Worm (Caenorhabditis elegans) whole organism, mixed stage, embryonic: Measurements from ENCODE around the gene scl-18.
A peak's percentile ranks its signal among the peaks of the same experiment; 100 is the strongest.

Experiments
- bed-3 ChIP-seq: fragments of 200-800 bp; sonication (Bioruptor generic); optimal IDR thresholded peaks from 3 replicates; lab custom pipeline; 2018; ENCODE audit warnings: mild to moderate bottlenecking, missing genetic modification characterization, moderate library complexity, missing compliant biosample characterization
- blmp-1 ChIP-seq: fragments of 150-350 bp; optimal IDR thresholded peaks from 2 replicates; lab custom pipeline; 2014; ENCODE audit warnings: missing biosample characterization, missing genetic modification characterization
- ceh-39 ChIP-seq: fragments of 150-350 bp; optimal IDR thresholded peaks from 2 replicates; lab custom pipeline; 2014; ENCODE audit warnings: missing biosample characterization, missing genetic modification characterization
- ceh-43 ChIP-seq: fragments of 200-800 bp; sonication (Bioruptor generic); optimal IDR thresholded peaks from 2 replicates; lab custom pipeline; 2018; ENCODE audit warnings: mild to moderate bottlenecking, missing genetic modification characterization, moderate library complexity, missing compliant biosample characterization
- ces-1 ChIP-seq: fragments of 150-350 bp; optimal IDR thresholded peaks from 2 replicates; lab custom pipeline; 2014; ENCODE audit warnings: missing biosample characterization, missing genetic modification reagents, missing genetic modification characterization
- cnd-1 ChIP-seq: fragments of 200-800 bp; sonication (Bioruptor generic); optimal IDR thresholded peaks from 2 replicates; lab custom pipeline; 2018; ENCODE audit warnings: mild to moderate bottlenecking, missing genetic modification characterization, missing compliant biosample characterization
- drap-1 ChIP-seq: fragments of 200-800 bp; sonication (Bioruptor generic); optimal IDR thresholded peaks from 3 replicates; lab custom pipeline; 2018; ENCODE audit warnings: mild to moderate bottlenecking, missing genetic modification characterization, missing compliant biosample characterization
- elt-1 ChIP-seq: sonication (generic microtip); optimal IDR thresholded peaks from 2 replicates; lab custom pipeline; 2017; ENCODE audit warnings: missing genetic modification characterization, mild to moderate bottlenecking, missing compliant biosample characterization, antibody characterized with exemption, moderate library complexity, borderline replicate concordance; ENCODE audit not compliant: insufficient read depth
- elt-3 ChIP-seq: fragments of 150-350 bp; optimal IDR thresholded peaks from 2 replicates; lab custom pipeline; 2014; ENCODE audit warnings: missing biosample characterization, missing genetic modification characterization
- flh-1 ChIP-seq: fragments of 200-800 bp; sonication (Bioruptor generic); optimal IDR thresholded peaks from 2 replicates; lab custom pipeline; 2018; ENCODE audit warnings: mild to moderate bottlenecking, missing genetic modification characterization, moderate library complexity, missing compliant biosample characterization
- hlh-1 ChIP-seq: fragments of 150-350 bp; optimal IDR thresholded peaks from 2 replicates; lab custom pipeline; 2014; ENCODE audit warnings: missing biosample characterization, missing genetic modification reagents, missing genetic modification characterization
- lin-13 ChIP-seq: fragments of 150-350 bp; optimal IDR thresholded peaks from 2 replicates; lab custom pipeline; 2014; ENCODE audit warnings: missing biosample characterization, missing genetic modification characterization
- lin-32 ChIP-seq: fragments of 200-800 bp; sonication (Bioruptor generic); optimal IDR thresholded peaks from 2 replicates; lab custom pipeline; 2018; ENCODE audit warnings: mild to moderate bottlenecking, missing genetic modification characterization, missing compliant biosample characterization
- mab-5 ChIP-seq: fragments of 150-350 bp; optimal IDR thresholded peaks from 2 replicates; lab custom pipeline; 2014; ENCODE audit warnings: missing biosample characterization, missing genetic modification characterization
- mls-2 ChIP-seq: sonication (generic microtip); optimal IDR thresholded peaks from 2 replicates; lab custom pipeline; 2016; ENCODE audit warnings: mild to moderate bottlenecking, missing genetic modification characterization, moderate library complexity, missing compliant biosample characterization
- nhr-2 ChIP-seq: fragments of 150-350 bp; optimal IDR thresholded peaks from 2 replicates; lab custom pipeline; 2014; ENCODE audit warnings: missing biosample characterization, missing genetic modification characterization
- nhr-237 ChIP-seq: fragments of 150-350 bp; optimal IDR thresholded peaks from 2 replicates; lab custom pipeline; 2014; ENCODE audit warnings: missing biosample characterization, missing genetic modification characterization
- nhr-28 ChIP-seq: fragments of 150-350 bp; optimal IDR thresholded peaks from 2 replicates; lab custom pipeline; 2014; ENCODE audit warnings: missing biosample characterization, missing genetic modification characterization
- sem-2 ChIP-seq: fragments of 200-800 bp; sonication (Bioruptor generic); optimal IDR thresholded peaks from 2 replicates; lab custom pipeline; 2018; ENCODE audit warnings: mild to moderate bottlenecking, missing genetic modification characterization, missing compliant biosample characterization
- snpc-4 ChIP-seq: fragments of 150-350 bp; optimal IDR thresholded peaks from 2 replicates; lab custom pipeline; 2014; ENCODE audit warnings: missing biosample characterization, missing genetic modification characterization
- sptf-1 ChIP-seq: sonication (generic microtip); optimal IDR thresholded peaks from 2 replicates; lab custom pipeline; 2017; ENCODE audit warnings: mild to moderate bottlenecking, missing genetic modification characterization, moderate library complexity, missing compliant biosample characterization
- unc-120 ChIP-seq: sonication (generic microtip); optimal IDR thresholded peaks from 2 replicates; lab custom pipeline; 2017; ENCODE audit warnings: missing genetic modification characterization, missing compliant biosample characterization; ENCODE audit not compliant: poor library complexity, severe bottlenecking
- unc-39 ChIP-seq: fragments of 150-350 bp; optimal IDR thresholded peaks from 2 replicates; lab custom pipeline; 2014; ENCODE audit warnings: missing biosample characterization, missing genetic modification characterization
- unc-62 ChIP-seq: fragments of 150-350 bp; optimal IDR thresholded peaks from 2 replicates; lab custom pipeline; 2014; ENCODE audit warnings: missing biosample characterization, missing genetic modification reagents, missing genetic modification characterization
- zip-8 ChIP-seq: fragments of 150-350 bp; optimal IDR thresholded peaks from 2 replicates; lab custom pipeline; 2014; ENCODE audit warnings: missing biosample characterization, missing genetic modification characterization

Gene scl-18

ce11 chrIV:11792495-11792894, 38.3 kb upstream of the scl-18 start, which contains the start of gene H01G02.3:
TSS of gene H01G02.3 (minus strand) at chrIV:11792595.
- TF ChIP-seq drap-1 (GFP tag; lab: Kevin White, UChicago) = no peak
- no peak for TF ChIP-seq elt-3
- no peak for TF ChIP-seq nhr-28 (tag; lab: Kevin White, UChicago)

- no peak for TF ChIP-seq snpc-4 (tag; lab: Kevin White, UChicago)
- peak; percentile 92 for TF ChIP-seq ces-1 (GFP tag; lab: Kevin White, UChicago)
- TF ChIP-seq ceh-39 (tag; lab: Kevin White, UChicago) = no peak
- TF ChIP-seq, all 35 proteins: peak for 1
These were observed 34.2 kb upstream of the scl-18 start for ce11 chrIV:11788383-11788963.

ce11 chrIV:11787793-11788192, 33.6 kb upstream of the scl-18 start:
- no peak for TF ChIP-seq elt-3

- TF ChIP-seq ces-1 (GFP tag; lab: Kevin White, UChicago) (peak; percentile 84), lin-32 (GFP tag; lab: Kevin White, UChicago) (no peak)
These were observed 31.0 kb upstream of the scl-18 start for ce11 chrIV:11785064-11785840.

ce11 chrIV:11782846-11783245, 28.6 kb upstream of the scl-18 start:
- TF ChIP-seq cnd-1 = no peak
- TF ChIP-seq ces-1 (GFP tag; lab: Kevin White, UChicago) = peak; percentile 94
- no peak for TF ChIP-seq flh-1 (GFP tag; lab: Kevin White, UChicago)
- no peak for TF ChIP-seq mls-2
- no peak for TF ChIP-seq unc-62 (GFP tag; lab: Kevin White, UChicago)
- no peak for TF ChIP-seq hlh-1
- TF ChIP-seq sem-2 (GFP tag; lab: Kevin White, UChicago) = no peak
- no peak for TF ChIP-seq ceh-43 (GFP tag; lab: Kevin White, UChicago)

ce11 chrIV:11779028-11779427, 24.8 kb upstream of the scl-18 start, which contains the start of gene lpr-2:
TSS of gene lpr-2 (plus strand) at chrIV:11779216.
- peak; percentile 66 for TF ChIP-seq unc-62 (GFP tag; lab: Kevin White, UChicago)
- peak; percentile 54 for TF ChIP-seq mab-5 (tag; lab: Kevin White, UChicago)
- TF ChIP-seq nhr-237 (tag; lab: Kevin White, UChicago) = no peak
- no peak for TF ChIP-seq sptf-1
- peak; percentile 80 for TF ChIP-seq hlh-1

ce11 chrIV:11776968-11777467, 22.8 kb upstream of the scl-18 start:
- TF ChIP-seq ces-1 (GFP tag; lab: Kevin White, UChicago) (peak; percentile 15), blmp-1 (tag; lab: Kevin White, UChicago) (no peak)

ce11 chrIV:11773692-11774225, 19.5 kb upstream of the scl-18 start, which contains the start of gene lips-5:
TSS of gene lips-5 (minus strand) at chrIV:11773742.
- TF ChIP-seq zip-8 (tag; lab: Kevin White, UChicago) (no peak), mab-5 (tag; lab: Kevin White, UChicago) (no peak), sptf-1 (no peak), lin-13 (no peak), hlh-1 (no peak), unc-62 (GFP tag; lab: Kevin White, UChicago) (no peak), nhr-2 (tag; lab: Kevin White, UChicago) (no peak), elt-1 (tag; lab: Kevin White, UChicago) (no peak), nhr-28 (tag; lab: Kevin White, UChicago) (no peak), unc-120 (tag; lab: Kevin White, UChicago) (no peak), bed-3 (GFP tag; lab: Kevin White, UChicago) (no peak), unc-39 (tag; lab: Kevin White, UChicago) (no peak)
